Worm (Caenorhabditis elegans): ENCODE data around the gene ZK1320.5.

DNA sequence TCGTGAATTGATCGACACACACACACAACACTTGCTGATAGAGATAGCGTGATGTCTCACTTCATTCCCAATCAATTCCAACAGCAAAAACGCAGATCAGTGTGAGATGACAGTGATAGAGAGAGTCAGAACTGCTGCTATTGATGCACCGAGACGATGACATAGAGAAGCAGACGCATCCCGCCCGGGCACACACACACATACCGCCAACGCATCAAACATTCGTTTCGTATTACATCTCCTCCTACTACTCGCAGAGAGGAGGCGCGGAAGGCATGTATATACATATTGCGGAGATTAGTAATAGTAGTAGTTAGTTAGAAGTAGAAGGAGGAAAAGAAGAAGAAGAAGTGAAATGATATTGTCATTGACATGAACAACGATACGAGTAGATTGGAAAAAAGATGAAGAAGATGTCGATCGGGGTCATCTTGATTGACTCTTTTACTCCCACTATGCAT, 46.0 kb downstream of the ZK1320.5 start:
- no peak for TF ChIP-seq med-1 (GFP tag; optimal IDR thresholded peaks at IDR 0.05; ENCODE audit: insufficient read depth)
- peak; percentile 50; the same call in 1 of the 2 replicates for TF ChIP-seq flt-1 (GFP tag; IDR thresholded peaks at IDR 0.05)
- no peak for TF ChIP-seq tab-1 (GFP tag; IDR thresholded peaks at IDR 0.05)
- 0 out of 2 replicates have a peak, but pooled peaks have one; percentile 44 for TF ChIP-seq ztf-23 (GFP tag; IDR thresholded peaks at IDR 0.05)
- no peak for TF ChIP-seq ztf-29 (GFP tag; IDR thresholded peaks at IDR 0.05)
- TF ChIP-seq ref-1 (GFP tag; conservative IDR thresholded peaks at IDR 0.05): no peak
- TF ChIP-seq T22C8.4 (GFP tag; IDR thresholded peaks at IDR 0.05): 0 out of 2 replicates have a peak, but pooled peaks have one; percentile 27
- TF ChIP-seq klf-2 (GFP tag; conservative IDR thresholded peaks at IDR 0.05): no peak
- TF ChIP-seq cog-1 (tag; optimal IDR thresholded peaks at IDR 0.05): peak; percentile 72
